Fruit fly (Drosophila melanogaster) whole organism, adult: ENCODE measurements around the gene CG42500.

Experiments used
- CG11617 ChIP-seq: fragments of 200-800 bp; sonication (Bioruptor generic); optimal IDR thresholded peaks from 2 replicates; lab custom pipeline; 2017; ENCODE audit warnings: mild to moderate bottlenecking, missing biosample characterization, missing genetic modification reagents, missing genetic modification characterization
- CG12768 ChIP-seq: fragments of 200-800 bp; sonication (Bioruptor generic); optimal IDR thresholded peaks from 2 replicates; lab custom pipeline; 2017; ENCODE audit warnings: missing biosample characterization, missing genetic modification characterization, mild to moderate bottlenecking, moderate library complexity, missing genetic modification reagents
- CG14711 ChIP-seq: fragments of 200-800 bp; sonication (Bioruptor generic); optimal IDR thresholded peaks from 2 replicates; lab custom pipeline; 2018; ENCODE audit warnings: missing biosample characterization, mild to moderate bottlenecking, missing genetic modification characterization, moderate library complexity
- Crg-1 ChIP-seq: fragments of 200-800 bp; sonication (Bioruptor generic); optimal IDR thresholded peaks from 2 replicates; lab custom pipeline; 2016; ENCODE audit warnings: missing biosample characterization, missing genetic modification characterization
- Mnt ChIP-seq: fragments of 200-800 bp; sonication (Bioruptor generic); optimal IDR thresholded peaks from 2 replicates; lab custom pipeline; 2016; ENCODE audit warnings: missing biosample characterization, mild to moderate bottlenecking, missing genetic modification characterization
- bab1 ChIP-seq: fragments of 200-800 bp; sonication (Bioruptor generic); optimal IDR thresholded peaks from 3 replicates; lab custom pipeline; 2019; ENCODE audit warnings: missing biosample characterization, mild to moderate bottlenecking, missing genetic modification characterization, moderate library complexity
- kay ChIP-seq: fragments of 200-800 bp; sonication (Bioruptor generic); peaks from one replicate; lab custom pipeline; 2016; ENCODE audit warnings: missing biosample characterization, missing genetic modification characterization, borderline replicate concordance
- tj ChIP-seq: fragments of 200-800 bp; sonication (Bioruptor generic); optimal IDR thresholded peaks from 3 replicates; lab custom pipeline; 2017; ENCODE audit warnings: missing biosample characterization, mild to moderate bottlenecking, missing genetic modification characterization, moderate library complexity
- toe ChIP-seq: fragments of 200-800 bp; sonication (Bioruptor generic); optimal IDR thresholded peaks from 2 replicates; lab custom pipeline; 2016; ENCODE audit warnings: missing biosample characterization, missing genetic modification characterization

- TF ChIP-seq bab1 (no peak), tj (GFP tag; lab: Kevin White, UChicago) (no peak), Crg-1 (GFP tag; lab: Kevin White, UChicago) (no peak), CG11617 (GFP tag; lab: Kevin White, UChicago) (no peak), CG14711 (tag; lab: Kevin White, UChicago) (no peak), kay (GFP tag; lab: Kevin White, UChicago) (no peak), CG12768 (GFP tag; lab: Kevin White, UChicago) (no peak), Mnt (GFP tag; lab: Kevin White, UChicago) (no peak), toe (GFP tag; lab: Kevin White, UChicago) (no peak)
Observed at dm6 chr3R:14153729-14154128, 1.3 kb upstream of the CG42500 start, which contains the start of gene Recs1.
